Fruit fly (Drosophila melanogaster) whole organism, prepupa: ENCODE results near the gene CG13699.

Experiments
- Blimp-1 ChIP-seq: fragments of 200-800 bp; sonication (Bioruptor generic); optimal IDR thresholded peaks from 3 replicates; lab custom pipeline; 2017; ENCODE audit warnings: missing biosample characterization, missing genetic modification characterization, mild to moderate bottlenecking, moderate library complexity, missing genetic modification reagents
- CG10631 ChIP-seq: fragments of 200-800 bp; sonication (Bioruptor generic); optimal IDR thresholded peaks from 2 replicates; lab custom pipeline; 2016; ENCODE audit warnings: missing biosample characterization, missing genetic modification characterization
- CG10669 ChIP-seq: fragments of 200-800 bp; sonication (Bioruptor generic); optimal IDR thresholded peaks from 3 replicates; lab custom pipeline; 2018; ENCODE audit warnings: missing biosample characterization, mild to moderate bottlenecking, missing genetic modification characterization, moderate library complexity
- CG11294 ChIP-seq: fragments of 200-800 bp; sonication (Bioruptor generic); IDR thresholded peaks from 2 replicates; pipeline ENCODE4 v1.3.6; 2022; ENCODE audit warnings: missing biosample characterization, missing genetic modification characterization
- CG11762 ChIP-seq: fragments of 200-800 bp; sonication (Bioruptor generic); optimal IDR thresholded peaks from 3 replicates; lab custom pipeline; 2016; ENCODE audit warnings: missing biosample characterization, missing genetic modification characterization; ENCODE audit not compliant: insufficient read depth
- CG11902 ChIP-seq: fragments of 200-800 bp; sonication (Bioruptor generic); optimal IDR thresholded peaks from 3 replicates; lab custom pipeline; 2016; ENCODE audit warnings: missing biosample characterization, missing genetic modification characterization
- CG15336 ChIP-seq: fragments of 200-800 bp; sonication (Bioruptor generic); IDR thresholded peaks from 2 replicates; pipeline ENCODE4 v1.3.6; 2022; ENCODE audit warnings: missing biosample characterization, missing genetic modification characterization
- CG1621 ChIP-seq: fragments of 200-800 bp; sonication (Bioruptor generic); optimal IDR thresholded peaks from 3 replicates; lab custom pipeline; 2018; ENCODE audit warnings: missing biosample characterization, mild to moderate bottlenecking, missing genetic modification characterization
- CG16779 ChIP-seq: fragments of 200-800 bp; sonication (Bioruptor generic); optimal IDR thresholded peaks from 3 replicates; lab custom pipeline; 2017; ENCODE audit warnings: missing biosample characterization, mild to moderate bottlenecking, missing genetic modification characterization
- CG3032 ChIP-seq: fragments of 200-800 bp; optimal IDR thresholded peaks from 2 replicates; lab custom pipeline; 2019; ENCODE audit warnings: missing biosample characterization, mild to moderate bottlenecking, missing genetic modification characterization, moderate library complexity
- CG31627 ChIP-seq: fragments of 200-800 bp; sonication (Bioruptor generic); optimal IDR thresholded peaks from 3 replicates; lab custom pipeline; 2016; ENCODE audit warnings: missing biosample characterization, missing genetic modification characterization
- CG32006 ChIP-seq: fragments of 200-800 bp; sonication (Bioruptor generic); optimal IDR thresholded peaks from 3 replicates; lab custom pipeline; 2017; ENCODE audit warnings: missing biosample characterization, mild to moderate bottlenecking, missing genetic modification characterization
- CG34406 ChIP-seq: fragments of 200-800 bp; sonication (Bioruptor generic); optimal IDR thresholded peaks from 3 replicates; lab custom pipeline; 2016; ENCODE audit warnings: missing biosample characterization, missing genetic modification characterization
- CG3919 ChIP-seq: fragments of 200-800 bp; sonication (Bioruptor generic); optimal IDR thresholded peaks from 3 replicates; lab custom pipeline; 2016; ENCODE audit warnings: missing biosample characterization, missing genetic modification characterization
- CG4318 ChIP-seq: fragments of 200-800 bp; sonication (Bioruptor generic); optimal IDR thresholded peaks from 3 replicates; lab custom pipeline; 2017; ENCODE audit warnings: missing biosample characterization, mild to moderate bottlenecking, missing genetic modification characterization
- CG6276 ChIP-seq: fragments of 200-800 bp; sonication (Bioruptor generic); optimal IDR thresholded peaks from 2 replicates; lab custom pipeline; 2017; ENCODE audit warnings: missing biosample characterization, mild to moderate bottlenecking, missing genetic modification characterization
- CG6792 ChIP-seq: fragments of 200-800 bp; sonication (Bioruptor generic); optimal IDR thresholded peaks from 3 replicates; lab custom pipeline; 2016; ENCODE audit warnings: missing biosample characterization, missing genetic modification characterization
- CG6854 ChIP-seq: fragments of 200-800 bp; sonication (Bioruptor generic); optimal IDR thresholded peaks from 2 replicates; lab custom pipeline; 2017; ENCODE audit warnings: missing biosample characterization, mild to moderate bottlenecking, missing genetic modification characterization
- CG8119 ChIP-seq: fragments of 200-800 bp; sonication (Bioruptor generic); IDR thresholded peaks from 3 replicates; pipeline ENCODE4 v1.3.6; 2022; ENCODE audit warnings: missing biosample characterization, missing genetic modification characterization
- CG8632 ChIP-seq: fragments of 200-800 bp; sonication (Bioruptor generic); optimal IDR thresholded peaks from 3 replicates; lab custom pipeline; 2016; ENCODE audit warnings: missing biosample characterization, missing genetic modification characterization
- CG9139 ChIP-seq: fragments of 200-800 bp; sonication (Bioruptor generic); optimal IDR thresholded peaks from 3 replicates; lab custom pipeline; 2017; ENCODE audit warnings: missing biosample characterization, mild to moderate bottlenecking, missing genetic modification characterization
- Eip78C ChIP-seq: fragments of 200-800 bp; sonication (Bioruptor generic); peaks from one replicate; lab custom pipeline; 2016; ENCODE audit warnings: missing biosample characterization, missing genetic modification characterization
- Ets21C ChIP-seq: fragments of 200-800 bp; sonication (Bioruptor generic); optimal IDR thresholded peaks from 3 replicates; lab custom pipeline; 2016; ENCODE audit warnings: missing biosample characterization, missing genetic modification characterization
- Gug ChIP-seq: fragments of 200-800 bp; sonication (Bioruptor generic); IDR thresholded peaks from 2 replicates; pipeline ENCODE4 v1.3.6; 2022; ENCODE audit warnings: missing biosample characterization, missing genetic modification characterization
- Hr38 ChIP-seq: sonication (Bioruptor generic); optimal IDR thresholded peaks from 2 replicates; lab custom pipeline; 2016; ENCODE audit warnings: missing biosample characterization, missing genetic modification characterization
- Lpt ChIP-seq: fragments of 200-800 bp; sonication (Bioruptor generic); optimal IDR thresholded peaks from 3 replicates; lab custom pipeline; 2016; ENCODE audit warnings: missing biosample characterization, missing genetic modification characterization
- Met ChIP-seq: fragments of 200-800 bp; sonication (Bioruptor generic); optimal IDR thresholded peaks from 3 replicates; lab custom pipeline; 2016; ENCODE audit warnings: missing biosample characterization, missing genetic modification characterization
- OdsH ChIP-seq: fragments of 200-800 bp; sonication (Bioruptor generic); optimal IDR thresholded peaks from 3 replicates; lab custom pipeline; 2016; ENCODE audit warnings: missing biosample characterization, missing genetic modification characterization
- Sox102F ChIP-seq: fragments of 200-800 bp; sonication (Bioruptor generic); optimal IDR thresholded peaks from 2 replicates; lab custom pipeline; 2016; ENCODE audit warnings: missing biosample characterization, mild to moderate bottlenecking, missing genetic modification characterization
- Sox15 ChIP-seq: fragments of 200-800 bp; sonication (Bioruptor generic); optimal IDR thresholded peaks from 3 replicates; lab custom pipeline; 2016; ENCODE audit warnings: missing biosample characterization, missing genetic modification characterization
- achi ChIP-seq: fragments of 200-800 bp; sonication (Bioruptor generic); optimal IDR thresholded peaks from 3 replicates; lab custom pipeline; 2016; ENCODE audit warnings: missing biosample characterization, missing genetic modification characterization
- dac ChIP-seq: fragments of 200-800 bp; sonication (Bioruptor generic); optimal IDR thresholded peaks from 2 replicates; lab custom pipeline; 2017; ENCODE audit warnings: missing biosample characterization, mild to moderate bottlenecking, missing genetic modification characterization
- dsx ChIP-seq: fragments of 200-800 bp; optimal IDR thresholded peaks from 3 replicates; lab custom pipeline; 2019; ENCODE audit warnings: missing biosample characterization, mild to moderate bottlenecking, missing genetic modification characterization, moderate library complexity; ENCODE audit not compliant: poor library complexity, severe bottlenecking
- eg ChIP-seq: fragments of 200-800 bp; sonication (Bioruptor generic); IDR thresholded peaks from 3 replicates; pipeline ENCODE4 v1.3.6; 2022; ENCODE audit warnings: missing biosample characterization, missing genetic modification characterization
- fkh ChIP-seq: fragments of 200-800 bp; sonication (Bioruptor generic); optimal IDR thresholded peaks from 3 replicates; lab custom pipeline; 2017; ENCODE audit warnings: missing biosample characterization, mild to moderate bottlenecking, missing genetic modification characterization, moderate library complexity
- lz ChIP-seq: fragments of 200-800 bp; sonication (Bioruptor generic); optimal IDR thresholded peaks from 3 replicates; lab custom pipeline; 2016; ENCODE audit warnings: missing biosample characterization, missing genetic modification characterization
- net ChIP-seq: fragments of 200-800 bp; sonication (Bioruptor generic); optimal IDR thresholded peaks from 3 replicates; lab custom pipeline; 2016; ENCODE audit warnings: missing biosample characterization, missing genetic modification characterization
- ss ChIP-seq, 2 experiments: fragments of 200-800 bp; sonication (Bioruptor generic); optimal IDR thresholded peaks; 2 replicates in 1 of 2; 3 replicates in 1 of 2; lab custom pipeline; 2017 to 2018; ENCODE audit warnings: mild to moderate bottlenecking in 2 of 2, missing biosample characterization in 2 of 2, missing genetic modification characterization in 2 of 2, moderate library complexity in 1 of 2
- svp ChIP-seq: fragments of 200-800 bp; sonication (Bioruptor generic); peaks from one replicate; lab custom pipeline; 2016; ENCODE audit warnings: missing biosample characterization, missing genetic modification characterization
- topi ChIP-seq: fragments of 200-800 bp; sonication (Bioruptor generic); optimal IDR thresholded peaks from 3 replicates; lab custom pipeline; 2016; ENCODE audit warnings: missing biosample characterization, missing genetic modification characterization

The CG13699 gene

dm6 chr3L:18148418-18148973, 13.8 kb downstream of the CG13699 start, which contains the start of gene CG7330 (continued):
- TF ChIP-seq CG15336 (GFP tag; lab: Robert Waterston, UW): peak; percentile 97
- TF ChIP-seq Sox102F (GFP tag; lab: Kevin White, UChicago): peak; percentile 87
- TF ChIP-seq dac: peak; percentile 95
- TF ChIP-seq CG16779 (tag; lab: Kevin White, UChicago): peak; percentile 90
- peak; percentile 98 for TF ChIP-seq CG8119 (GFP tag; lab: Robert Waterston, UW)
- peak; percentile 87 for TF ChIP-seq Gug (GFP tag; lab: Robert Waterston, UW)
- peak; percentile 92 for TF ChIP-seq eg (GFP tag; lab: Robert Waterston, UW)
- peak; percentile 97 for TF ChIP-seq CG4318
- peak; percentile 82 for TF ChIP-seq dsx (GFP tag; lab: Kevin White, UChicago)
- peak; percentile 86 for TF ChIP-seq CG6854 (GFP tag; lab: Kevin White, UChicago)
- TF ChIP-seq Hr38 (GFP tag; lab: Kevin White, UChicago): peak; percentile 67
- peak; percentile 61 for TF ChIP-seq CG1621
- TF ChIP-seq Eip78C (GFP tag; lab: Kevin White, UChicago): peak; percentile 99
- peak; percentile 95 for TF ChIP-seq achi (GFP tag; lab: Kevin White, UChicago)
- TF ChIP-seq ss (GFP tag; optimal IDR thresholded peaks at IDR 0.05; lab: Kevin White, UChicago): peak; percentile 71 to 90
- TF ChIP-seq Blimp-1: peak; percentile 79
- TF ChIP-seq fkh (GFP tag; lab: Kevin White, UChicago): peak; percentile 57
- TF ChIP-seq CG10631 (GFP tag; lab: Kevin White, UChicago): peak; percentile 93
- peak; percentile 96 for TF ChIP-seq CG8632 (GFP tag; lab: Kevin White, UChicago)
- TF ChIP-seq CG6276: peak; percentile 97
- peak; percentile 94 for TF ChIP-seq CG11902 (GFP tag; lab: Kevin White, UChicago)
- peak; percentile 88 for TF ChIP-seq CG3032 (tag; lab: Kevin White, UChicago)
- TF ChIP-seq svp: peak; percentile 96
- peak; percentile 94 for TF ChIP-seq Lpt (GFP tag; lab: Kevin White, UChicago)
- TF ChIP-seq CG31627 (GFP tag; lab: Kevin White, UChicago): peak; percentile 87
- peak; percentile 92 for TF ChIP-seq CG11762 (GFP tag; lab: Kevin White, UChicago)
- peak; percentile 86 for TF ChIP-seq topi
- peak; percentile 85 for TF ChIP-seq CG11294 (GFP tag; lab: Robert Waterston, UW)
- peak; percentile 81 for TF ChIP-seq lz (GFP tag; lab: Kevin White, UChicago)
- peak; percentile 96 for TF ChIP-seq OdsH (GFP tag; lab: Kevin White, UChicago)
- TF ChIP-seq CG34406 (GFP tag; lab: Kevin White, UChicago): peak; percentile 98
- peak; percentile 96 for TF ChIP-seq net (GFP tag; lab: Kevin White, UChicago)
- peak; percentile 73 for TF ChIP-seq Ets21C
- peak; percentile 96 for TF ChIP-seq Sox15
- peak; percentile 95 for TF ChIP-seq CG3919
- TF ChIP-seq CG10669 (GFP tag; lab: Kevin White, UChicago): peak; percentile 85
- peak; percentile 63 for TF ChIP-seq CG9139 (GFP tag; lab: Kevin White, UChicago)
- TF ChIP-seq CG6792 (GFP tag; lab: Kevin White, UChicago): peak; percentile 96
- peak; percentile 99 for TF ChIP-seq CG32006 (GFP tag; lab: Kevin White, UChicago)
- TF ChIP-seq, all 60 proteins: peak for 60

dm6 chr3L:18147596-18147995, 14.7 kb downstream of the CG13699 start:
- TF ChIP-seq Gug (GFP tag; lab: Robert Waterston, UW) (no peak), CG9139 (GFP tag; lab: Kevin White, UChicago) (no peak), Sox15 (no peak), Met (GFP tag; lab: Kevin White, UChicago) (no peak)
